Worm (Caenorhabditis elegans): ENCODE data around the gene B0252.1.

- no peak for TF ChIP-seq tab-1 (GFP tag; IDR thresholded peaks at IDR 0.05)
- no peak for TF ChIP-seq flt-1 (GFP tag; IDR thresholded peaks at IDR 0.05)
- no peak for TF ChIP-seq ref-1 (GFP tag; conservative IDR thresholded peaks at IDR 0.05)
Measured at ce11 chrII:6900708-6901107, 18.8 kb upstream of the B0252.1 start.
